Worm (Caenorhabditis elegans) whole organism, late embryonic: ENCODE measurements around the gene cyp-33C4.

ENCODE experiments used
- dmd-4 ChIP-seq: sonication (generic microtip); optimal IDR thresholded peaks from 2 replicates; lab custom pipeline; 2016; ENCODE audit warnings: borderline replicate concordance, missing genetic modification characterization, missing compliant biosample characterization
- fkh-6 ChIP-seq: sonication (generic microtip); optimal IDR thresholded peaks from 2 replicates; lab custom pipeline; 2016; ENCODE audit warnings: missing genetic modification characterization, missing compliant biosample characterization
- nhr-11 ChIP-seq: fragments of 150-350 bp; optimal IDR thresholded peaks from 2 replicates; lab custom pipeline; 2014; ENCODE audit warnings: missing biosample characterization, missing genetic modification characterization

DNA sequence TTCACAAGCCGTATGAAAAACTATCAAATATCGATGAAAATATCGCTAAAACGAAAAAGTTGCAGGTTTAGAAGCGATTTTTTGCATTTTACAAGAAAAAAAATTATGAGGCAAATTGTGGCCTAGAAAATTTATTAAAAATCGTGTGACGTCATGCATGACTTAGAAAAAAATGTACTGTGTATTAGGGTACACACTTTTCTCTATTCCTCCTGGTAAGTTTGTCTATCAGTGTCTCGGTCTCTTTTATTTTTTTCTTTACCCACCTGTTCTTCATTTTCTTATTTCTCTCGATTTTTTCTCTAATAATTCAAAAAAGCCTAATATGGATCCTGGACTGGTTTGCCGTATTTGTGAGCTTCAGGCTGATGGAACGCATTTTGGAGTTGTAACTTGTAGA, 49.2 kb downstream of the cyp-33C4 start, which contains the start of gene nhr-227:
- TF ChIP-seq fkh-6 (tag; lab: Kevin White, UChicago) (no peak), nhr-11 (tag; lab: Kevin White, UChicago) (no peak), dmd-4 (tag; lab: Kevin White, UChicago) (no peak)
